Fruit fly (Drosophila melanogaster) whole organism, adult: ENCODE results near the gene CG14074.

ENCODE experiments used
- CG14711 ChIP-seq: fragments of 200-800 bp; sonication (Bioruptor generic); optimal IDR thresholded peaks from 2 replicates; lab custom pipeline; 2018; ENCODE audit warnings: missing biosample characterization, mild to moderate bottlenecking, missing genetic modification characterization, moderate library complexity
- cic ChIP-seq: fragments of 200-800 bp; sonication (Bioruptor generic); optimal IDR thresholded peaks from 2 replicates; lab custom pipeline; 2017; ENCODE audit warnings: missing biosample characterization, mild to moderate bottlenecking, missing genetic modification characterization, moderate library complexity
- cnc ChIP-seq, 2 experiments: fragments of >200 bp; optimal IDR thresholded peaks; 2 replicates each; lab custom pipeline; 2017
- kay ChIP-seq: fragments of 200-800 bp; sonication (Bioruptor generic); peaks from one replicate; lab custom pipeline; 2016; ENCODE audit warnings: missing biosample characterization, missing genetic modification characterization, borderline replicate concordance
- tj ChIP-seq: fragments of 200-800 bp; sonication (Bioruptor generic); optimal IDR thresholded peaks from 3 replicates; lab custom pipeline; 2017; ENCODE audit warnings: missing biosample characterization, mild to moderate bottlenecking, missing genetic modification characterization, moderate library complexity

DNA sequence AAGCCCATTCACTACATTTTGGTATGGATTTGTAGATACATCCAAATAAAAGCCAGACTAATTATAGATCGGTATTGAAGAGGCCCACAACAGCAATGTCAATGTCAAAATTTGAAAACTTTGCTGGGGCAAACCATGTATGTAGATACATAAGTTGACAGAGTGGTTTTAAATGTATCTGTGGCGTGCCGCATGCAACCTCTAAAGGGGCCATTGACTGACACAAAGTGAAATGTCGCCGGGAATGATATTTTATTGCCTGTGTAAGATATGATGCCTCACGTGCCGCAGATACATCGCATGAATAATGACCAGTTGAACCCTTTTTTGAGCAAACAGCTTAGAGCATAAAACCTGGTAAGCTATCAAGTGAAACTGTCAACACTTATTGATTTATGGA is 33.3 kb upstream of the CG14074 start:
- TF ChIP-seq cic (GFP tag; lab: Kevin White, UChicago): no peak
- TF ChIP-seq tj (GFP tag; lab: Kevin White, UChicago): no peak
- no peak for TF ChIP-seq CG14711
- TF ChIP-seq kay: no peak
- TF ChIP-seq cnc (optimal IDR thresholded peaks at IDR 0.05; lab: Kevin White, UChicago): no peak
